Worm (Caenorhabditis elegans) whole organism, L4 larva: ENCODE data around the gene ucr-1.

Experiments used
- F26F4.8 ChIP-seq: fragments of 200-800 bp; sonication (Bioruptor generic); conservative IDR thresholded peaks from 2 replicates; pipeline ENCODE4 v1.3.6; 2022; ENCODE audit warnings: missing genetic modification characterization, missing compliant biosample characterization
- daf-12 ChIP-seq: fragments of 150-350 bp; optimal IDR thresholded peaks from 2 replicates; lab custom pipeline; 2014; ENCODE audit warnings: missing biosample characterization, missing genetic modification reagents, missing genetic modification characterization
- lin-39 ChIP-seq: fragments of 150-350 bp; optimal IDR thresholded peaks from 2 replicates; lab custom pipeline; 2014; ENCODE audit warnings: missing biosample characterization, missing genetic modification reagents, missing genetic modification characterization

ce11 chrIII:5639893-5640292 is 48.0 kb downstream of the ucr-1 start:
- TF ChIP-seq lin-39 (tag; lab: Kevin White, UChicago), result no peak
- TF ChIP-seq daf-12, result no peak
- TF ChIP-seq F26F4.8 (GFP tag; lab: Robert Waterston, UW), result no peak
